Fruit fly (Drosophila melanogaster): Measurements from ENCODE around the gene CG13856.

The CG13856 gene

DNA sequence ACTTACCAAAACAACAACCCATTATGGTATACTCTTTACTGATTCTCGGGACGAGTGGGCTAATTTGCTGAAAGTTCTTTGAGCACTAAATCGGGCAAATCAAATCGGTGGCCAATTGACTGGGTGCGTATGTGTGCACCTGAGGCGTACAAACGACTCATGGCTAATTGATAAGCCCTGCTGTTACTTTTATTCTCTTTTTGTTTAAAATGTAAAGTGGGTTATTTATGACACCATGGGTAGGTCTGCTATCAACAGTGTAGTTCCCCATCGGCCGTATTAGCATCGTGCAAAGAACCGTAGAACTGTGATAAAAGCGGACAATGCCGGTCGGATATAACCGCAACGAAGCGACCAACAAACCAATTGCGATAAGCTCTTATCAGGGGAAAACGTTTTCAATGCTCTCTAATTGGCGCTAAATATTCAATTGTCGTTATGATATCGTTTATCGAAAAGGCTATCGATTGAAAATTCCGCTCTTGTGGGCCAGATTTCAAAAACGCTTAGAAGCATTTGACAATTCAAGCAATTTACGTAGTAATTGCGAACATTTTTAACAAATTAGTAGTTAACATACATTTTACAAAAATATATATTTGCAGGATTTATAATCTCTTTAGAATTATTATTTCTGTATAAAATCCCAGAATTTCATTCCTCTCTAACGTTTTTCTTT, 44.9 kb downstream of the CG13856 start, which contains the start of gene CG34288 (continued):
- TF ChIP-seq CG14860 (GFP tag; IDR thresholded peaks at IDR 0.05; ENCODE audit: partially characterized antibody) = no peak
- TF ChIP-seq nerfin-2 (GFP tag; IDR thresholded peaks at IDR 0.05; ENCODE audit: partially characterized antibody) = peak; percentile 51; the same call in 1 of the 2 replicates
- TF ChIP-seq pum (GFP tag; optimal IDR thresholded peaks at IDR 0.05) = no peak
- no peak for TF ChIP-seq Dad (GFP tag; optimal IDR thresholded peaks at IDR 0.05)
- TF ChIP-seq vnd (GFP tag; IDR thresholded peaks at IDR 0.05; ENCODE audit: partially characterized antibody) = no peak
- no peak for TF ChIP-seq CG18011 (GFP tag; optimal IDR thresholded peaks at IDR 0.05)
- TF ChIP-seq CG10462 (GFP tag; optimal IDR thresholded peaks at IDR 0.05) = no peak
- TF ChIP-seq CG1832 (GFP tag; optimal IDR thresholded peaks at IDR 0.05) = no peak
- no peak for TF ChIP-seq CG13624 (GFP tag; optimal IDR thresholded peaks at IDR 0.05)
- no peak for TF ChIP-seq Atf-2 (GFP tag; optimal IDR thresholded peaks at IDR 0.05)
- no peak for TF ChIP-seq CG17385 (GFP tag; optimal IDR thresholded peaks at IDR 0.05)
- TF ChIP-seq cg (GFP tag; optimal IDR thresholded peaks at IDR 0.05) = no peak
- no peak for TF ChIP-seq CG10267 (tag; optimal IDR thresholded peaks at IDR 0.05)
- no peak for TF ChIP-seq sima (GFP tag; optimal IDR thresholded peaks at IDR 0.05)
- peak; percentile 44; the same call in 1 of the 2 replicates for TF ChIP-seq al (GFP tag; IDR thresholded peaks at IDR 0.05)
- TF ChIP-seq CG16863 (GFP tag; optimal IDR thresholded peaks at IDR 0.05) = no peak
- TF ChIP-seq CG12155 (GFP tag; optimal IDR thresholded peaks at IDR 0.05) = peak; percentile 2
- no peak for TF ChIP-seq CG12391 (tag; optimal IDR thresholded peaks at IDR 0.05)
- TF ChIP-seq row (GFP tag; IDR thresholded peaks at IDR 0.05) = peak; percentile 93
- no peak for TF ChIP-seq br (optimal IDR thresholded peaks at IDR 0.05)
- no peak; the same call in 1 of the 2 replicates for TF ChIP-seq vvl (GFP tag; IDR thresholded peaks at IDR 0.05)
- no peak for TF ChIP-seq Hsf (GFP tag; optimal IDR thresholded peaks at IDR 0.05)
- peak; percentile 26 for TF ChIP-seq shn (GFP tag; optimal IDR thresholded peaks at IDR 0.05)
- TF ChIP-seq Tbp (GFP tag; optimal IDR thresholded peaks at IDR 0.05) = no peak
- peak; percentile 82 for TF ChIP-seq lab (GFP tag; optimal IDR thresholded peaks at IDR 0.05)
- TF ChIP-seq kah (GFP tag; optimal IDR thresholded peaks at IDR 0.05) = no peak
- TF ChIP-seq CG4730 (GFP tag; IDR thresholded peaks at IDR 0.05) = 0 out of 2 replicates have a peak, but pooled peaks have one; percentile 22
- no peak for TF ChIP-seq sqz (GFP tag; optimal IDR thresholded peaks at IDR 0.05)
- TF ChIP-seq ash1 (GFP tag; optimal IDR thresholded peaks at IDR 0.05) = no peak
- TF ChIP-seq CG3995 (GFP tag; optimal IDR thresholded peaks at IDR 0.05) = no peak
- TF ChIP-seq CG2116 (GFP tag; optimal IDR thresholded peaks at IDR 0.05) = no peak
- no peak for TF ChIP-seq Doc3 (GFP tag; IDR thresholded peaks at IDR 0.05; ENCODE audit: partially characterized antibody)
- TF ChIP-seq Nf-YA (GFP tag; IDR thresholded peaks at IDR 0.05) = peak; percentile 35
- TF ChIP-seq CG14667 (GFP tag; IDR thresholded peaks at IDR 0.05) = no peak
- no peak for TF ChIP-seq CG5245 (GFP tag; optimal IDR thresholded peaks at IDR 0.05)
- peak; percentile 35 for TF ChIP-seq HHEX (GFP tag; optimal IDR thresholded peaks at IDR 0.05)
- no peak for TF ChIP-seq sens (GFP tag)
- peak; percentile 39 for TF ChIP-seq CG15269 (tag; optimal IDR thresholded peaks at IDR 0.05)
- no peak for TF ChIP-seq CG16815 (GFP tag; optimal IDR thresholded peaks at IDR 0.05)
- TF ChIP-seq tll (GFP tag; optimal IDR thresholded peaks at IDR 0.05) = no peak
- TF ChIP-seq CG18764 (GFP tag; optimal IDR thresholded peaks at IDR 0.05) = no peak
- peak; percentile 40 for TF ChIP-seq her (GFP tag; optimal IDR thresholded peaks at IDR 0.05)
- TF ChIP-seq CG30020 (tag; optimal IDR thresholded peaks at IDR 0.05) = no peak
- no peak for TF ChIP-seq ems (GFP tag; optimal IDR thresholded peaks at IDR 0.05)
- peak; percentile 11 for TF ChIP-seq Hey (tag; optimal IDR thresholded peaks at IDR 0.05)
- peak; percentile 30 for TF ChIP-seq tap (tag; optimal IDR thresholded peaks at IDR 0.05)
- TF ChIP-seq MBD-R2 (GFP tag; IDR thresholded peaks at IDR 0.05) = peak; percentile 13; the same call in 1 of the 2 replicates
- no peak for TF ChIP-seq CG15011 (GFP tag; optimal IDR thresholded peaks at IDR 0.05)
- TF ChIP-seq schlank (tag; optimal IDR thresholded peaks at IDR 0.05) = no peak
- TF ChIP-seq hth (optimal IDR thresholded peaks at IDR 0.05) = no peak
- no peak for TF ChIP-seq CG4854 (GFP tag; optimal IDR thresholded peaks at IDR 0.05)
